Fruit fly (Drosophila melanogaster): ENCODE data around the gene Ppox.

DNA sequence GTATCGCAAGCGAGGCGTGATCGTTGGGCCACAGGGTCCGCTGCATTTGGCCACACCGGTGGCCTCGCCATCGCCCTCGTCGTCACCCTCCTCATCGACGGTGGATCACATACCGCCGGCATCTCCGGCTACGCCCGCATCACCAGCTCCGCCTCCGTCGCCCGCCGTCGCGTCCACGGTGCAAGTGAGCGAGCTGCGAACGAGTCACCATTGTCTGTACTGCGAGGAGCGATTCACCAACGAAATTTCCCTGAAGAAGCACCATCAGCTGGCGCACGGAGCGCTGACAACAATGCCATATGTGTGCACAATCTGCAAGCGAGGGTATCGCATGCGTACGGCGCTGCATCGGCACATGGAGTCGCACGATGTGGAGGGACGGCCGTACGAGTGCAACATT, 41.1 kb downstream of the Ppox start:
- TF ChIP-seq Crg-1 (GFP tag; optimal IDR thresholded peaks at IDR 0.05) (no peak), CG7101 (tag; optimal IDR thresholded peaks at IDR 0.05) (no peak)

Data from whole organism, adult.